Worm (Caenorhabditis elegans) whole organism, mixed stage, embryonic: ENCODE measurements around the gene sex-1.

Experiments used
- elt-3 ChIP-seq: fragments of 150-350 bp; optimal IDR thresholded peaks from 2 replicates; lab custom pipeline; 2014; ENCODE audit warnings: missing biosample characterization, missing genetic modification characterization
- ham-2 ChIP-seq: fragments of 200-800 bp; sonication (Bioruptor generic); optimal IDR thresholded peaks from 2 replicates; lab custom pipeline; 2018; ENCODE audit warnings: mild to moderate bottlenecking, missing genetic modification characterization, missing compliant biosample characterization
- lin-13 ChIP-seq: fragments of 150-350 bp; optimal IDR thresholded peaks from 2 replicates; lab custom pipeline; 2014; ENCODE audit warnings: missing biosample characterization, missing genetic modification characterization
- lsy-2 ChIP-seq: fragments of 150-350 bp; optimal IDR thresholded peaks from 2 replicates; lab custom pipeline; 2014; ENCODE audit warnings: missing biosample characterization, missing genetic modification characterization
- mep-1 ChIP-seq: fragments of 150-350 bp; optimal IDR thresholded peaks from 2 replicates; lab custom pipeline; 2017; ENCODE audit warnings: missing biosample characterization, missing genetic modification reagents, missing genetic modification characterization, inconsistent platforms
- nhr-12 ChIP-seq: fragments of 150-350 bp; optimal IDR thresholded peaks from 2 replicates; lab custom pipeline; 2014; ENCODE audit warnings: missing biosample characterization, missing genetic modification characterization
- nhr-2 ChIP-seq: fragments of 150-350 bp; optimal IDR thresholded peaks from 2 replicates; lab custom pipeline; 2014; ENCODE audit warnings: missing biosample characterization, missing genetic modification characterization
- nhr-237 ChIP-seq: fragments of 150-350 bp; optimal IDR thresholded peaks from 2 replicates; lab custom pipeline; 2014; ENCODE audit warnings: missing biosample characterization, missing genetic modification characterization
- nhr-76 ChIP-seq: sonication (generic microtip); optimal IDR thresholded peaks from 2 replicates; lab custom pipeline; 2017; ENCODE audit warnings: missing biosample characterization, missing genetic modification characterization
- pha-4 ChIP-seq: fragments of 150-350 bp; optimal IDR thresholded peaks from 2 replicates; lab custom pipeline; 2018; ENCODE audit warnings: missing biosample characterization, missing genetic modification reagents, missing genetic modification characterization
- snpc-4 ChIP-seq: fragments of 150-350 bp; optimal IDR thresholded peaks from 2 replicates; lab custom pipeline; 2014; ENCODE audit warnings: missing biosample characterization, missing genetic modification characterization
- unc-120 ChIP-seq: sonication (generic microtip); optimal IDR thresholded peaks from 2 replicates; lab custom pipeline; 2017; ENCODE audit warnings: missing genetic modification characterization, missing compliant biosample characterization; ENCODE audit not compliant: poor library complexity, severe bottlenecking
- unc-62 ChIP-seq: fragments of 150-350 bp; optimal IDR thresholded peaks from 2 replicates; lab custom pipeline; 2014; ENCODE audit warnings: missing biosample characterization, missing genetic modification reagents, missing genetic modification characterization
- ztf-11 ChIP-seq: fragments of 150-350 bp; optimal IDR thresholded peaks from 2 replicates; lab custom pipeline; 2014; ENCODE audit warnings: missing biosample characterization, missing genetic modification characterization

DNA sequence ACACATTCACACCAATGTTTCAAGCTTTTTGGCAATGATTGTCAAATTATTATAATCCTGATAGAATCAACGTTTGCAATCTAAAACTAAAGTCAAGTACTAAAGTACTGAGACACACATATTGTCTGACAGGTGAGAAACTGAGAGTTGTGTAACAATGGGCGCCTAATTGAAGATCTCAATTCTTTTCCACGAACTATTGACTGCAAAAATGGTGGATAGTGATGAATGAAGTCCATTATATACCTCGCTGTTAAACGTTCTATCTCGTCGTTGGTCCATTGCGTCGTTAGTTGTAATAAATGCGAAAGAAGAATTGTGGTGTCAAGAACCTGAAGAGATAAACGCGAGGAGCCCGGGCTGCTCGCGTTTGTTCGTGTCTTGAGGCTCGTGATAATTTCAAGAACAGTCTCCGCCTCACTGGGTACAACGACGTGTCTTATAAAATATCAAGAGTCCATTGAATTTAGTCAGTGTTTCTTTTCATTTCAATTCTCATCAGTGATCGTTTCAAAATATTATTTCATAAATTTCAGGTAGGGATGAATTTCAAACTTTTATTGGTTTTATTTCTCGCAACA, 45.0 kb downstream of the sex-1 start, which contains the start of gene F09B9.4:
- TF ChIP-seq lin-13 (tag; lab: Kevin White, UChicago) = no peak
- no peak for TF ChIP-seq unc-62 (GFP tag; lab: Kevin White, UChicago)
- no peak for TF ChIP-seq snpc-4 (tag; lab: Kevin White, UChicago)
- TF ChIP-seq lsy-2 (tag; lab: Kevin White, UChicago) = no peak
- no peak for TF ChIP-seq unc-120 (tag; lab: Kevin White, UChicago)
- no peak for TF ChIP-seq mep-1
- no peak for TF ChIP-seq pha-4 (tag; lab: Kevin White, UChicago)
- TF ChIP-seq nhr-237 (tag; lab: Kevin White, UChicago) = no peak
- no peak for TF ChIP-seq ham-2
- TF ChIP-seq nhr-76 (tag; lab: Kevin White, UChicago) = no peak
- TF ChIP-seq elt-3 = no peak
- no peak for TF ChIP-seq ztf-11 (tag; lab: Kevin White, UChicago)
- no peak for TF ChIP-seq nhr-12
- no peak for TF ChIP-seq nhr-2 (tag; lab: Kevin White, UChicago)
